Worm (Caenorhabditis elegans) whole organism, L2 larva: ENCODE data around the gene daf-31.

Experiments
- C34F6.9 ChIP-seq: fragments of 150-350 bp; optimal IDR thresholded peaks from 2 replicates; lab custom pipeline; 2014; ENCODE audit warnings: missing biosample characterization, missing genetic modification characterization
- F13H6.1 ChIP-seq: sonication (generic microtip); optimal IDR thresholded peaks from 2 replicates; lab custom pipeline; 2016; ENCODE audit warnings: missing genetic modification characterization, missing compliant biosample characterization
- R02D3.7 ChIP-seq: fragments of 150-350 bp; optimal IDR thresholded peaks from 2 replicates; lab custom pipeline; 2014; ENCODE audit warnings: missing biosample characterization, missing genetic modification characterization
- Y55F3AM.14 ChIP-seq: fragments of 200-800 bp; sonication (Bioruptor generic); optimal IDR thresholded peaks from 2 replicates; lab custom pipeline; 2018; ENCODE audit warnings: mild to moderate bottlenecking, missing genetic modification characterization, missing compliant biosample characterization
- ZK546.5 ChIP-seq: sonication (generic microtip); optimal IDR thresholded peaks from 2 replicates; lab custom pipeline; 2017; ENCODE audit warnings: missing biosample characterization, missing genetic modification characterization
- alr-1 ChIP-seq: fragments of 150-350 bp; optimal IDR thresholded peaks from 2 replicates; lab custom pipeline; 2014; ENCODE audit warnings: missing biosample characterization, missing genetic modification characterization
- ama-1 ChIP-seq: fragments of 150-350 bp; optimal IDR thresholded peaks from 2 replicates; lab custom pipeline; 2018; ENCODE audit warnings: inconsistent platforms
- blmp-1 ChIP-seq: sonication (generic microtip); optimal IDR thresholded peaks from 2 replicates; lab custom pipeline; 2017; ENCODE audit warnings: missing genetic modification characterization, mild to moderate bottlenecking, missing compliant biosample characterization, antibody characterized with exemption, moderate library complexity; ENCODE audit not compliant: insufficient read depth
- dmd-4 ChIP-seq: sonication (generic microtip); optimal IDR thresholded peaks from 2 replicates; lab custom pipeline; 2017; ENCODE audit warnings: missing biosample characterization, missing genetic modification characterization
- egl-27 ChIP-seq: sonication (generic microtip); optimal IDR thresholded peaks from 3 replicates; lab custom pipeline; 2017; ENCODE audit warnings: missing biosample characterization, missing genetic modification reagents, missing genetic modification characterization
- elt-3 ChIP-seq: sonication (generic microtip); optimal IDR thresholded peaks from 2 replicates; lab custom pipeline; 2017; ENCODE audit warnings: missing biosample characterization, missing genetic modification characterization
- gmeb-1 ChIP-seq: fragments of 150-350 bp; optimal IDR thresholded peaks from 2 replicates; lab custom pipeline; 2014; ENCODE audit warnings: missing biosample characterization, missing genetic modification characterization
- lin-11 ChIP-seq: fragments of 150-350 bp; sonication (generic microtip); optimal IDR thresholded peaks from 2 replicates; lab custom pipeline; 2014; ENCODE audit warnings: missing biosample characterization, missing genetic modification characterization, inconsistent platforms, mixed read lengths
- lsy-2 ChIP-seq, 2 experiments: fragments of 150-350 bp in 1 of 2; sonication (generic microtip) in 1 of 2; optimal IDR thresholded peaks; 2 replicates each; lab custom pipeline; 2014 to 2017; ENCODE audit warnings: missing biosample characterization in 2 of 2, missing genetic modification characterization in 2 of 2
- mdl-1 ChIP-seq, 2 experiments: fragments of 150-350 bp in 1 of 2; sonication (generic microtip) in 1 of 2; optimal IDR thresholded peaks; 2 replicates each; lab custom pipeline; 2017; ENCODE audit warnings: missing biosample characterization in 2 of 2, missing genetic modification characterization in 2 of 2
- nhr-10 ChIP-seq: sonication (generic microtip); optimal IDR thresholded peaks from 2 replicates; lab custom pipeline; 2017; ENCODE audit warnings: missing biosample characterization, missing genetic modification characterization
- nhr-11 ChIP-seq: fragments of 150-350 bp; optimal IDR thresholded peaks from 2 replicates; lab custom pipeline; 2014; ENCODE audit warnings: missing biosample characterization, missing genetic modification characterization
- nhr-129 ChIP-seq: fragments of 150-350 bp; optimal IDR thresholded peaks from 2 replicates; lab custom pipeline; 2014; ENCODE audit warnings: missing biosample characterization, missing genetic modification characterization
- nhr-21 ChIP-seq: fragments of 150-350 bp; optimal IDR thresholded peaks from 2 replicates; lab custom pipeline; 2014; ENCODE audit warnings: missing biosample characterization, missing genetic modification characterization
- nhr-237 ChIP-seq: fragments of 150-350 bp; optimal IDR thresholded peaks from 2 replicates; lab custom pipeline; 2014; ENCODE audit warnings: missing biosample characterization, missing genetic modification characterization
- nhr-25 ChIP-seq: fragments of 150-350 bp; sonication (generic microtip); optimal IDR thresholded peaks from 3 replicates; lab custom pipeline; 2014; ENCODE audit warnings: missing biosample characterization, missing genetic modification characterization
- nhr-6 ChIP-seq: fragments of 150-350 bp; optimal IDR thresholded peaks from 2 replicates; lab custom pipeline; 2014; ENCODE audit warnings: missing biosample characterization, missing genetic modification characterization
- peb-1 ChIP-seq: fragments of 150-350 bp; optimal IDR thresholded peaks from 2 replicates; lab custom pipeline; 2014; ENCODE audit warnings: missing biosample characterization, missing genetic modification characterization
- sem-4 ChIP-seq: fragments of 150-350 bp; optimal IDR thresholded peaks from 2 replicates; lab custom pipeline; 2014; ENCODE audit warnings: missing biosample characterization, missing genetic modification reagents, missing genetic modification characterization
- sma-3 ChIP-seq: sonication (generic microtip); optimal IDR thresholded peaks from 2 replicates; lab custom pipeline; 2016; ENCODE audit warnings: missing genetic modification reagents, missing genetic modification characterization, missing compliant biosample characterization
- sma-9 ChIP-seq, 2 experiments: fragments of 150-350 bp in 1 of 2; sonication (generic microtip) in 1 of 2; optimal IDR thresholded peaks; 2 replicates each; lab custom pipeline; 2014 to 2016; ENCODE audit warnings: missing genetic modification characterization in 2 of 2, mild to moderate bottlenecking in 1 of 2, missing biosample characterization in 1 of 2, missing compliant biosample characterization in 1 of 2, missing genetic modification reagents in 1 of 2, moderate library complexity in 1 of 2
- snpc-4 ChIP-seq: fragments of 150-350 bp; optimal IDR thresholded peaks from 2 replicates; lab custom pipeline; 2014; ENCODE audit warnings: missing biosample characterization, missing genetic modification characterization
- unc-62 ChIP-seq: fragments of 150-350 bp; optimal IDR thresholded peaks from 2 replicates; lab custom pipeline; 2014; ENCODE audit warnings: missing biosample characterization, missing genetic modification reagents, missing genetic modification characterization
- zag-1 ChIP-seq: fragments of 150-350 bp; optimal IDR thresholded peaks from 2 replicates; lab custom pipeline; 2014; ENCODE audit warnings: missing biosample characterization, missing genetic modification characterization
- ztf-11 ChIP-seq: sonication (generic microtip); optimal IDR thresholded peaks from 2 replicates; lab custom pipeline; 2017; ENCODE audit warnings: missing biosample characterization, missing genetic modification characterization
- ztf-4 ChIP-seq: fragments of 150-350 bp; optimal IDR thresholded peaks from 2 replicates; lab custom pipeline; 2014; ENCODE audit warnings: missing biosample characterization, missing genetic modification characterization

Gene daf-31

DNA sequence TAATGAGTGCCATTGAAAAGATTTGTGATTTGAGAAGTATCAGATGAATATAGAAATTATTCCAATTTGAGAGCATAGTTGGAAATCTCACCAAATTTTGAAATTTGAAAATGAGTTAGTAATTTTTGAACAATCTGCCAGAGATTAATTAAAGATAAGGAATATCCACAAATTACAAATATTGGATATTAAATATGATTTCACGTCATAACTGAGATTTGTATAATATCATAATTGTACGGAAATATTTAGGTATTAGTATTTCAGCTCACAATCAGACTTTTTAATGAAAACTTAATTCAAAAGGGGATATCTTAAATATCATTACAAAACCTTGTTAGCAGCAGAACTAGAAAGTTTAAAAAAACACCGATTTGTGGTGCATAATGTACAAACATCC is 30.2 kb upstream of the daf-31 start, which contains the start of gene K07H8.7:
K07H8.7 (minus strand) TSS at position 101 of the 400 bp plus-strand sequence.
- TF ChIP-seq unc-62 (GFP tag; lab: Kevin White, UChicago) = no peak
- no peak for TF ChIP-seq Y55F3AM.14 (GFP tag; lab: Kevin White, UChicago)
- no peak for TF ChIP-seq snpc-4 (tag; lab: Kevin White, UChicago)
- no peak for TF ChIP-seq nhr-129 (tag; lab: Kevin White, UChicago)

DNA sequence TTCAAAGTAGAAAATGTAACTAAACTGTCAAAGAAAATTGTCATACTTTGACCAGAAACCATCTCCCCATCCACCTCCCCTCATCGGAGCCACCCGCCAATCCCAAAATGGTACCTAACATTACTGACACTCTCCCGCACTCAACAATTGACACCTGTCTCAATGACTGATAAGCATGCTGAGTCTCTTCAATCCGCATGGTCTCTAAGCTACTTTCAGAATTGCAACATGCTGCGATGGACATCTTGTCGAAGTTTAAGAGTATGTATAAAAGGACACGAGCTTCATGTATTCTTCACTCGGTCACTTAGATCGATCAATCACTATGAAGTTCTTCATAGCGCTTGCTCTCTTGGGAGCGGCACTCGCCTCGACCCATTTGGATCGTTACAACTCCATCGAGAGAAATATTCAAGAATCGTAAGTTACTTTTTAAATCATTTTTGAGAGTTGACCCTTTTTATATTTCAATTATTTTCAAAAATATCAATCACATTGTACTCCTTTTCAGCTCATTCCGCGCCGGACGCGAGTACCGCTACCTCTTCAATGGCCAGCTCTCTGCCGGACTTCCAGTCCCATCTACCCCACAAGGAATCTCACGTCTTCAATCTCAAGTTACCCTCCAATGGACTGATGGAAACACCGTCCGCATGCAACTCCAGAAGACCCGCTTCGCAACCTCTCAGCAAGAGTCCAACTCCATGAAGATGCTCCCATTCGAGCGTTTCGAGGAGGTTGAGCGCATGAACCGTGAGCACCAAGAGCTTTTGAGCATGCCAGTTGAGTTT is 29.0 kb upstream of the daf-31 start, which contains the start of gene vit-6:
vit-6 (plus strand) TSS at position 310 of the 791 bp plus-strand sequence.
- TF ChIP-seq nhr-237 (no peak), gmeb-1 (tag; lab: Kevin White, UChicago) (no peak), elt-3 (tag; lab: Kevin White, UChicago) (no peak), unc-62 (GFP tag; lab: Kevin White, UChicago) (no peak), nhr-129 (tag; lab: Kevin White, UChicago) (no peak), egl-27 (tag; lab: Kevin White, UChicago) (no peak), sma-3 (GFP tag; lab: Kevin White, UChicago) (no peak)

- no peak for TF ChIP-seq nhr-129 (tag; lab: Kevin White, UChicago)
- TF ChIP-seq R02D3.7 = no peak
- TF ChIP-seq nhr-10 (tag; lab: Kevin White, UChicago) = no peak
- no peak for TF ChIP-seq peb-1 (tag; lab: Kevin White, UChicago)
These were observed 27.4 kb upstream of the daf-31 start for ce11 chrIV:8262671-8263070.

ce11 chrIV:8266024-8266949 is 23.8 kb upstream of the daf-31 start:
- no peak for TF ChIP-seq sem-4 (tag; lab: Kevin White, UChicago)
- no peak for TF ChIP-seq elt-3 (tag; lab: Kevin White, UChicago)
- TF ChIP-seq dmd-4 (tag; lab: Kevin White, UChicago) = no peak
- no peak for TF ChIP-seq nhr-21 (tag; lab: Kevin White, UChicago)
- TF ChIP-seq sma-3 (GFP tag; lab: Kevin White, UChicago) = no peak

ce11 chrIV:8268024-8268423 is 22.0 kb upstream of the daf-31 start, which contains the start of the genes K07H8.5 and K07H8.8:
K07H8.5 (plus strand) TSS chrIV:8268324.
K07H8.8 (minus strand) TSS chrIV:8268412.
- no peak for TF ChIP-seq mdl-1 (tag; optimal IDR thresholded peaks at IDR 0.05; lab: Kevin White, UChicago)
- TF ChIP-seq F13H6.1 (tag; lab: Kevin White, UChicago) = no peak
- no peak for TF ChIP-seq blmp-1 (tag; lab: Kevin White, UChicago)
- no peak for TF ChIP-seq ztf-11 (tag; lab: Kevin White, UChicago)
- TF ChIP-seq sma-9 (GFP tag; optimal IDR thresholded peaks at IDR 0.05; lab: Kevin White, UChicago) = no peak
- no peak for TF ChIP-seq sma-9 (tag; optimal IDR thresholded peaks at IDR 0.05; lab: Kevin White, UChicago)
- no peak for TF ChIP-seq alr-1 (tag; lab: Kevin White, UChicago)
- no peak for TF ChIP-seq ama-1 (lab: Kevin White, UChicago)
- no peak for TF ChIP-seq nhr-21 (tag; lab: Kevin White, UChicago)
- TF ChIP-seq nhr-11 (tag; lab: Kevin White, UChicago) = no peak
- no peak for TF ChIP-seq C34F6.9 (tag; lab: Kevin White, UChicago)
- no peak for TF ChIP-seq ztf-4 (tag; lab: Kevin White, UChicago)

- TF ChIP-seq nhr-11 (tag; lab: Kevin White, UChicago) = no peak
- TF ChIP-seq ztf-4 (tag; lab: Kevin White, UChicago) = no peak
- TF ChIP-seq lsy-2 (tag; optimal IDR thresholded peaks at IDR 0.05; lab: Kevin White, UChicago) = no peak
- TF ChIP-seq nhr-6 (tag; lab: Kevin White, UChicago) = no peak
- no peak for TF ChIP-seq ZK546.5 (tag; lab: Kevin White, UChicago)
- no peak for TF ChIP-seq zag-1 (tag; lab: Kevin White, UChicago)
- no peak for TF ChIP-seq unc-62 (GFP tag; lab: Kevin White, UChicago)
- no peak for TF ChIP-seq peb-1 (tag; lab: Kevin White, UChicago)
- no peak for TF ChIP-seq nhr-237
- no peak for TF ChIP-seq nhr-25 (tag; lab: Kevin White, UChicago)
- no peak for TF ChIP-seq lin-11 (tag; lab: Kevin White, UChicago)
- no peak for TF ChIP-seq nhr-129 (tag; lab: Kevin White, UChicago)
These were observed 16.7 kb upstream of the daf-31 start for ce11 chrIV:8273334-8273733.
